Worm (Caenorhabditis elegans) whole organism, late embryonic: ENCODE measurements around the gene F08F3.6.

Source experiments
- ama-1 ChIP-seq: fragments of 150-350 bp; optimal IDR thresholded peaks from 2 replicates; lab custom pipeline; 2014
- ceh-2 ChIP-seq: sonication (generic microtip); optimal IDR thresholded peaks from 2 replicates; lab custom pipeline; 2016; ENCODE audit warnings: missing genotype, missing genetic modification characterization, missing compliant biosample characterization
- ets-4 ChIP-seq: sonication (generic microtip); optimal IDR thresholded peaks from 2 replicates; lab custom pipeline; 2016; ENCODE audit warnings: missing genetic modification characterization, missing compliant biosample characterization
- fkh-10 ChIP-seq: fragments of 150-350 bp; optimal IDR thresholded peaks from 2 replicates; lab custom pipeline; 2014; ENCODE audit warnings: missing biosample characterization, missing genetic modification reagents, missing genetic modification characterization
- hlh-15 ChIP-seq: sonication (generic microtip); optimal IDR thresholded peaks from 2 replicates; lab custom pipeline; 2016; ENCODE audit warnings: missing genetic modification characterization, missing compliant biosample characterization
- hlh-8 ChIP-seq: sonication (generic microtip); optimal IDR thresholded peaks from 2 replicates; lab custom pipeline; 2016; ENCODE audit warnings: missing genotype, missing genetic modification characterization, missing compliant biosample characterization
- mec-3 ChIP-seq: sonication (generic microtip); optimal IDR thresholded peaks from 2 replicates; lab custom pipeline; 2016; ENCODE audit warnings: borderline replicate concordance, missing genetic modification characterization, missing compliant biosample characterization
- nhr-11 ChIP-seq: fragments of 150-350 bp; optimal IDR thresholded peaks from 2 replicates; lab custom pipeline; 2014; ENCODE audit warnings: missing biosample characterization, missing genetic modification characterization
- nhr-232 ChIP-seq: sonication (generic microtip); optimal IDR thresholded peaks from 2 replicates; lab custom pipeline; 2016; ENCODE audit warnings: missing genetic modification characterization, missing compliant biosample characterization
- pha-4 ChIP-seq: fragments of 150-350 bp; optimal IDR thresholded peaks from 2 replicates; lab custom pipeline; 2018; ENCODE audit warnings: missing biosample characterization, missing genetic modification reagents, missing genetic modification characterization
- pqm-1 ChIP-seq: sonication (generic microtip); optimal IDR thresholded peaks from 2 replicates; lab custom pipeline; 2016; ENCODE audit warnings: missing genetic modification characterization, missing compliant biosample characterization
- unc-55 ChIP-seq: sonication (generic microtip); optimal IDR thresholded peaks from 2 replicates; lab custom pipeline; 2017; ENCODE audit warnings: missing biosample characterization, missing genetic modification reagents, missing genetic modification characterization

DNA sequence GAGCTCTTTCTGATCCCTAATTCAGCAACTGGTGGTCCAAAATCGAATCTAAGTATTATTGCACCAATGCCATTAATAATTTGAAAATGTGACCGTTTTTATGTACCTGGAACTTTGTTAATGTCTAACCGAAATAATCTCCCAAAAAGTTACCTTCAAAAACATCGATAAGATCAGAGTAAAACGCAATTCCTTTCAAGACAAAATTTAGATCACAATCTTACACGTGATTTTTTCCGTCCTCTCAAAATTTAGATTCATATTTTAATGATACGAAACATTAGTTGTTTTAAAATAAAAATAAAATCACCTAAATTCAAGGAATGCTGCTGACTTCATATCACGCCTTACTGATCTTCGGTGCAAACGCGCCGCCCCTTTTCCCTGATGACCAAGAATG is 6.5 kb upstream of the F08F3.6 start:
- TF ChIP-seq pha-4 (tag; lab: Kevin White, UChicago) (no peak), ceh-2 (tag; lab: Kevin White, UChicago) (no peak), fkh-10 (GFP tag; lab: Kevin White, UChicago) (no peak), mec-3 (no peak), ets-4 (no peak), hlh-15 (no peak), ama-1 (lab: Kevin White, UChicago) (no peak), pqm-1 (tag; lab: Kevin White, UChicago) (no peak), nhr-232 (tag; lab: Kevin White, UChicago) (no peak), unc-55 (GFP tag; lab: Kevin White, UChicago) (no peak), hlh-8 (tag; lab: Kevin White, UChicago) (no peak), nhr-11 (tag; lab: Kevin White, UChicago) (no peak)
